Fruit fly (Drosophila melanogaster): ENCODE measurements around the gene CG42688.

Gene CG42688

dm6 chr2L:19158005-19158666, 24.5 kb downstream of the CG42688 start (continued):
- TF ChIP-seq CG10979 (tag; optimal IDR thresholded peaks at IDR 0.05) (peak; percentile 8), Doc3 (GFP tag; IDR thresholded peaks at IDR 0.05; ENCODE audit: partially characterized antibody) (no peak), ab (GFP tag; optimal IDR thresholded peaks at IDR 0.05) (no peak), CG9609 (GFP tag; optimal IDR thresholded peaks at IDR 0.05) (no peak), danr (GFP tag; IDR thresholded peaks at IDR 0.05) (no peak), CG3407 (GFP tag; optimal IDR thresholded peaks at IDR 0.05) (no peak), CG2120 (GFP tag; optimal IDR thresholded peaks at IDR 0.05) (peak; percentile 33), CG6254 (GFP tag; optimal IDR thresholded peaks at IDR 0.05) (no peak), Adf1 (GFP tag; IDR thresholded peaks at IDR 0.05) (peak; percentile 60; the same call in 1 of the 2 replicates), Atf3 (GFP tag; optimal IDR thresholded peaks at IDR 0.05) (no peak), cad (GFP tag; optimal IDR thresholded peaks at IDR 0.05) (peak; percentile 36), B-H2 (GFP tag; optimal IDR thresholded peaks at IDR 0.05) (peak; percentile 67), CG11723 (GFP tag; optimal IDR thresholded peaks at IDR 0.05) (peak; percentile 0), Ada2b (GFP tag; IDR thresholded peaks at IDR 0.05) (no peak), Vsx1 (GFP tag; optimal IDR thresholded peaks at IDR 0.05) (peak; percentile 8), CG13296 (GFP tag; optimal IDR thresholded peaks at IDR 0.05) (peak; percentile 64), CG3281 (GFP tag; optimal IDR thresholded peaks at IDR 0.05) (peak; percentile 58), kah (GFP tag; optimal IDR thresholded peaks at IDR 0.05) (peak; percentile 25), Ets65A (GFP tag) (no peak), ftz-f1 (GFP tag; optimal IDR thresholded peaks at IDR 0.05) (no peak), Six4 (GFP tag; optimal IDR thresholded peaks at IDR 0.05) (no peak), CG11093 (GFP tag; IDR thresholded peaks at IDR 0.05) (no peak), Lhr (GFP tag; optimal IDR thresholded peaks at IDR 0.05) (no peak), Dip2 (GFP tag; IDR thresholded peaks at IDR 0.05) (no peak), NC2α (GFP tag; optimal IDR thresholded peaks at IDR 0.05) (peak; percentile 0), CG13424 (tag; optimal IDR thresholded peaks at IDR 0.05) (no peak), CG15011 (GFP tag; optimal IDR thresholded peaks at IDR 0.05) (no peak), gfzf (GFP tag; optimal IDR thresholded peaks at IDR 0.05) (no peak), nerfin-1 (tag; optimal IDR thresholded peaks at IDR 0.05) (peak; percentile 50), CG4360 (GFP tag; IDR thresholded peaks at IDR 0.05) (peak; percentile 45), CG15696 (tag; optimal IDR thresholded peaks at IDR 0.05) (no peak), unpg (GFP tag; optimal IDR thresholded peaks at IDR 0.05) (peak; percentile 38), zf30C (GFP tag; optimal IDR thresholded peaks at IDR 0.05) (peak; percentile 41), oc (tag; optimal IDR thresholded peaks at IDR 0.05) (no peak), Ets97D (GFP tag; optimal IDR thresholded peaks at IDR 0.05) (no peak), dmrt99B (tag; optimal IDR thresholded peaks at IDR 0.05) (no peak), phol (tag; optimal IDR thresholded peaks at IDR 0.05) (peak; percentile 34), fd64A (GFP tag; optimal IDR thresholded peaks at IDR 0.05) (no peak), Hand (GFP tag; optimal IDR thresholded peaks at IDR 0.05) (peak; percentile 71), CG43689 (GFP tag; IDR thresholded peaks at IDR 0.05) (no peak), CG7839 (tag; optimal IDR thresholded peaks at IDR 0.05) (peak; percentile 22), Hr78 (GFP tag; optimal IDR thresholded peaks at IDR 0.05) (peak in 1 of 2 experiments; percentile 99), sr (GFP tag; IDR thresholded peaks at IDR 0.05) (no peak), zfh2 (GFP tag; optimal IDR thresholded peaks at IDR 0.05) (no peak), Dbx (GFP tag; IDR thresholded peaks at IDR 0.05) (peak; percentile 61; the same call in 1 of the 3 replicates), CG3726 (GFP tag; IDR thresholded peaks at IDR 0.05) (no peak), tll (GFP tag; optimal IDR thresholded peaks at IDR 0.05) (no peak), mam (GFP tag; optimal IDR thresholded peaks at IDR 0.05) (no peak), vvl (GFP tag; IDR thresholded peaks at IDR 0.05) (peak; percentile 47; the same call in 1 of the 2 replicates), Sry-δ (GFP tag; optimal IDR thresholded peaks at IDR 0.05) (no peak)

All from whole organism, embryonic.